Fruit fly (Drosophila melanogaster) whole organism, embryonic: Measurements from ENCODE around the gene Tnpo.
"Not testable (repeated sequence)": the region's sequence is repeated elsewhere in the genome, so short reads cannot be mapped to it uniquely, and the experiment has no call there.

Experiments used
- insv ChIP-seq, 2 experiments: fragments of 200-800 bp; sonication (Bioruptor generic); optimal IDR thresholded peaks; 3 replicates each; lab custom pipeline; 2016 to 2018; ENCODE audit warnings: missing biosample characterization in 2 of 2, missing genetic modification characterization in 2 of 2
- row ChIP-seq: fragments of 200-800 bp; sonication (Bioruptor generic); IDR thresholded peaks from 3 replicates; pipeline ENCODE4 v1.3.6; 2022; ENCODE audit warnings: missing biosample characterization, missing genetic modification characterization

DNA sequence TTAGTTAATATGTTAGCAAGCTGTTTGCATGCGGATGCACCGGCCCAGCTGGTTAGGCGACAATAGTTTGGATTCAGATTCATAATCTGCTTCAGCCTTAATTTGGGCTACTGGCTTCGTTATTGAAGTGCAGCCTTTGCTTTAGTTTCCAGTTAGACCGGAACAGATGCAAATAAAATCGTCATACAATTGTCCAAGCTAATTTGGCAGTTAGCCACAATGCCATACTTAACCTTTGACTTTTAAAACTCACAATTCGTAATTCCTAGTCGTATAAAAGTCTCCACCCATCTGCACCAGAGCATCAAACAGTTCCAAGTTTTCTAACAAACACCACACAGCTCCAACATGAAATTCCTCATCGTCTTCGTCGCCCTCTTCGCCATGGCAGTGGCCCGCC, 46.9 kb upstream of the Tnpo start, which contains the start of gene Lcp65Ab2:
- TF ChIP-seq row (GFP tag; lab: Robert Waterston, UW); insv (GFP tag; optimal IDR thresholded peaks at IDR 0.05; lab: Kevin White, UChicago): not testable (repeated sequence)
